Worm (Caenorhabditis elegans): ENCODE measurements around the gene bud-31.

The bud-31 gene

ce11 chrIII:9721991-9722390 lies 25.7 kb upstream of the bud-31 start:
- TF ChIP-seq ceh-82 (tag; optimal IDR thresholded peaks at IDR 0.05) (no peak), hlh-30 (tag; optimal IDR thresholded peaks at IDR 0.05; ENCODE audit: insufficient read depth) (peak; percentile 36), dmd-6 (GFP tag; IDR thresholded peaks at IDR 0.05) (peak; percentile 91), spr-3 (GFP tag; optimal IDR thresholded peaks at IDR 0.05) (no peak), nhr-102 (tag; optimal IDR thresholded peaks at IDR 0.05) (peak; percentile 13), rbr-2 (tag; optimal IDR thresholded peaks at IDR 0.05) (no peak), unc-130 (GFP tag; optimal IDR thresholded peaks at IDR 0.05) (no peak), Y5F2A.4 (GFP tag; optimal IDR thresholded peaks at IDR 0.05) (no peak), pqm-1 (tag; optimal IDR thresholded peaks at IDR 0.05) (peak; percentile 98), tra-1 (GFP tag; IDR thresholded peaks at IDR 0.05) (0 out of 2 replicates have a peak, but pooled peaks have one; percentile 56), nhr-28 (tag; optimal IDR thresholded peaks at IDR 0.05) (peak; percentile 95), ama-1 (optimal IDR thresholded peaks at IDR 0.05) (no peak), daf-16 (GFP tag; optimal IDR thresholded peaks at IDR 0.05) (no peak), daf-16 (tag; optimal IDR thresholded peaks at IDR 0.05) (peak; percentile 89), sdz-12 (GFP tag; optimal IDR thresholded peaks at IDR 0.05) (no peak), T26A8.4 (GFP tag; IDR thresholded peaks at IDR 0.05) (no peak), php-3 (GFP tag; IDR thresholded peaks at IDR 0.05) (peak; percentile 94), nhr-48 (tag; optimal IDR thresholded peaks at IDR 0.05) (peak; percentile 27), mdl-1 (tag; optimal IDR thresholded peaks at IDR 0.05) (peak in 1 of 2 experiments; percentile 34), dve-1 (tag; optimal IDR thresholded peaks at IDR 0.05; ENCODE audit: insufficient read depth) (peak; percentile 73), hlh-11 (tag; optimal IDR thresholded peaks at IDR 0.05) (peak; percentile 84), nhr-77 (tag; optimal IDR thresholded peaks at IDR 0.05) (peak; percentile 77)

DNA sequence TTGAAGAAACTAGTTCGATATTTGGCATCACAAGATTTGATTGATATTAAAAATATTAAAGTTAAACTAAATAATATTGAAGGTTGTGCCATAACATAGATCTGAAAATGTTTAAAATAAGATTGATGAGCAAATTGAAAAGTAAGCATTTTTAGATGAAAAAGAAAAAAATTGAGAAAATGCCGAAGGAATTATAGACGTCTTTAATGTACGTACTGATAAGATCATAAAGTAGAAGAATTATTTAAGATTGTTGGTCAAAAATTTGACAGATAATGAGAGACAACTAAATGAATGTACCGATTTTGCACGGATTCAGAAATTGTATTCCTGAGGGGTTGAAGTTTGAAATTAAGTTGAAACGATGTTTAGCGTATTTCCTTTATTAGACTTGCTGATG lies 23.9 kb upstream of the bud-31 start, which contains the start of gene ncx-7:
Gene ncx-7, minus strand, starts transcription at position 101 of the 400 bp plus-strand sequence.
- TF ChIP-seq hmg-1.1 (GFP tag; IDR thresholded peaks at IDR 0.05) (no peak), pqm-1 (tag; optimal IDR thresholded peaks at IDR 0.05) (peak; percentile 6), F37D6.2 (tag; optimal IDR thresholded peaks at IDR 0.05) (no peak), mxl-3 (GFP tag; optimal IDR thresholded peaks at IDR 0.05) (no peak)

- TF ChIP-seq aly-2 (tag; optimal IDR thresholded peaks at IDR 0.05) (no peak), lin-29 (GFP tag; IDR thresholded peaks at IDR 0.05) (no peak), pha-4 (GFP tag; IDR thresholded peaks at IDR 0.05) (peak; percentile 48; the same call in 1 of the 2 replicates), pha-4 (tag; optimal IDR thresholded peaks at IDR 0.05) (no peak), ces-1 (GFP tag; optimal IDR thresholded peaks at IDR 0.05) (no peak), ceh-82 (tag; optimal IDR thresholded peaks at IDR 0.05) (no peak), daf-16 (GFP tag; optimal IDR thresholded peaks at IDR 0.05) (peak in 1 of 2 experiments; percentile 63), daf-16 (tag; optimal IDR thresholded peaks at IDR 0.05) (peak; percentile 69), tra-1 (GFP tag; IDR thresholded peaks at IDR 0.05) (peak; percentile 28; the same call in 1 of the 2 replicates), lin-15B (tag; optimal IDR thresholded peaks at IDR 0.05) (peak; percentile 46), nhr-25 (tag; optimal IDR thresholded peaks at IDR 0.05; ENCODE audit: borderline replicate concordance, insufficient read depth) (peak; percentile 63), dmd-9 (GFP tag; IDR thresholded peaks at IDR 0.05) (no peak), dve-1 (tag; optimal IDR thresholded peaks at IDR 0.05; ENCODE audit: insufficient read depth) (peak; percentile 79), mxl-2 (GFP tag; conservative IDR thresholded peaks at IDR 0.05) (no peak), egl-27 (tag; optimal IDR thresholded peaks at IDR 0.05) (no peak), rbr-2 (tag; optimal IDR thresholded peaks at IDR 0.05) (peak; percentile 20), Y75B8A.6 (GFP tag; IDR thresholded peaks at IDR 0.05) (no peak), Y48G9A.11 (GFP tag; IDR thresholded peaks at IDR 0.05) (no peak; the same call in 1 of the 2 replicates), mes-2 (tag; optimal IDR thresholded peaks at IDR 0.05; ENCODE audit: poor library complexity, severe bottlenecking) (peak; percentile 89), nhr-42 (GFP tag; IDR thresholded peaks at IDR 0.05) (peak; percentile 27; the same call in 1 of the 2 replicates), ama-1 (optimal IDR thresholded peaks at IDR 0.05) (peak; percentile 94), egl-43 (GFP tag; IDR thresholded peaks at IDR 0.05) (no peak), nhr-77 (tag; optimal IDR thresholded peaks at IDR 0.05) (no peak), lir-3 (tag; optimal IDR thresholded peaks at IDR 0.05) (no peak), ZK546.5 (tag; optimal IDR thresholded peaks at IDR 0.05) (no peak), zfp-2 (tag; optimal IDR thresholded peaks at IDR 0.05) (no peak), nhr-48 (tag; optimal IDR thresholded peaks at IDR 0.05) (peak; percentile 63), unc-130 (GFP tag; optimal IDR thresholded peaks at IDR 0.05) (peak; percentile 2), aha-1 (tag) (peak; percentile 60), cey-2 (tag; optimal IDR thresholded peaks at IDR 0.05; ENCODE audit: borderline replicate concordance, insufficient read depth) (no peak), zfp-3 (GFP tag; conservative IDR thresholded peaks at IDR 0.05) (no peak)
Observed at ce11 chrIII:9717243-9717642, 20.9 kb upstream of the bud-31 start.
